Fruit fly (Drosophila melanogaster) whole organism, adult: Measurements from ENCODE around the gene Bre1.

ENCODE experiments used
- CG11617 ChIP-seq: fragments of 200-800 bp; sonication (Bioruptor generic); optimal IDR thresholded peaks from 2 replicates; lab custom pipeline; 2017; ENCODE audit warnings: mild to moderate bottlenecking, missing biosample characterization, missing genetic modification reagents, missing genetic modification characterization
- CG12768 ChIP-seq: fragments of 200-800 bp; sonication (Bioruptor generic); optimal IDR thresholded peaks from 2 replicates; lab custom pipeline; 2017; ENCODE audit warnings: missing biosample characterization, missing genetic modification characterization, mild to moderate bottlenecking, moderate library complexity, missing genetic modification reagents
- CG14711 ChIP-seq: fragments of 200-800 bp; sonication (Bioruptor generic); optimal IDR thresholded peaks from 2 replicates; lab custom pipeline; 2018; ENCODE audit warnings: missing biosample characterization, mild to moderate bottlenecking, missing genetic modification characterization, moderate library complexity
- CG1620 ChIP-seq: fragments of 200-800 bp; sonication (Bioruptor generic); optimal IDR thresholded peaks from 2 replicates; lab custom pipeline; 2016; ENCODE audit warnings: missing biosample characterization, missing genetic modification characterization
- CG33017 ChIP-seq: fragments of 200-800 bp; sonication (Bioruptor generic); optimal IDR thresholded peaks from 2 replicates; lab custom pipeline; 2018; ENCODE audit warnings: missing biosample characterization, mild to moderate bottlenecking, missing genetic modification characterization, moderate library complexity
- CG5204 ChIP-seq: fragments of 200-800 bp; sonication (Bioruptor generic); optimal IDR thresholded peaks from 2 replicates; lab custom pipeline; 2016; ENCODE audit warnings: missing biosample characterization, missing genetic modification characterization
- CG7045 ChIP-seq: fragments of 200-800 bp; sonication (Bioruptor generic); optimal IDR thresholded peaks from 2 replicates; lab custom pipeline; 2017; ENCODE audit warnings: missing biosample characterization, mild to moderate bottlenecking, missing genetic modification characterization
- CG7101 ChIP-seq: fragments of 200-800 bp; sonication (Bioruptor generic); optimal IDR thresholded peaks from 2 replicates; lab custom pipeline; 2018; ENCODE audit warnings: missing biosample characterization, mild to moderate bottlenecking, missing genetic modification characterization, moderate library complexity
- Clk ChIP-seq: fragments of 200-800 bp; sonication (Bioruptor generic); optimal IDR thresholded peaks from 2 replicates; lab custom pipeline; 2017; ENCODE audit warnings: missing biosample characterization, missing genetic modification characterization
- Crg-1 ChIP-seq: fragments of 200-800 bp; sonication (Bioruptor generic); optimal IDR thresholded peaks from 2 replicates; lab custom pipeline; 2016; ENCODE audit warnings: missing biosample characterization, missing genetic modification characterization
- Hr96 ChIP-seq: fragments of 200-800 bp; sonication (Bioruptor generic); optimal IDR thresholded peaks from 2 replicates; lab custom pipeline; 2016; ENCODE audit warnings: missing biosample characterization, missing genetic modification characterization
- Mnt ChIP-seq: fragments of 200-800 bp; sonication (Bioruptor generic); optimal IDR thresholded peaks from 2 replicates; lab custom pipeline; 2016; ENCODE audit warnings: missing biosample characterization, mild to moderate bottlenecking, missing genetic modification characterization
- bab1 ChIP-seq: fragments of 200-800 bp; sonication (Bioruptor generic); optimal IDR thresholded peaks from 3 replicates; lab custom pipeline; 2019; ENCODE audit warnings: missing biosample characterization, mild to moderate bottlenecking, missing genetic modification characterization, moderate library complexity
- cic ChIP-seq: fragments of 200-800 bp; sonication (Bioruptor generic); optimal IDR thresholded peaks from 2 replicates; lab custom pipeline; 2017; ENCODE audit warnings: missing biosample characterization, mild to moderate bottlenecking, missing genetic modification characterization, moderate library complexity
- cnc ChIP-seq, 2 experiments: fragments of >200 bp; optimal IDR thresholded peaks; 2 replicates each; lab custom pipeline; 2017
- kay ChIP-seq: fragments of 200-800 bp; sonication (Bioruptor generic); peaks from one replicate; lab custom pipeline; 2016; ENCODE audit warnings: missing biosample characterization, missing genetic modification characterization, borderline replicate concordance
- ovo ChIP-seq: fragments of 200-800 bp; sonication (Bioruptor generic); optimal IDR thresholded peaks from 2 replicates; lab custom pipeline; 2016; ENCODE audit warnings: missing biosample characterization, missing genetic modification characterization
- pad ChIP-seq: fragments of 200-800 bp; sonication (Bioruptor generic); optimal IDR thresholded peaks from 3 replicates; lab custom pipeline; 2017; ENCODE audit warnings: missing biosample characterization, missing genetic modification characterization, mild to moderate bottlenecking, moderate library complexity, missing genetic modification reagents
- tj ChIP-seq: fragments of 200-800 bp; sonication (Bioruptor generic); optimal IDR thresholded peaks from 3 replicates; lab custom pipeline; 2017; ENCODE audit warnings: missing biosample characterization, mild to moderate bottlenecking, missing genetic modification characterization, moderate library complexity
- toe ChIP-seq: fragments of 200-800 bp; sonication (Bioruptor generic); optimal IDR thresholded peaks from 2 replicates; lab custom pipeline; 2016; ENCODE audit warnings: missing biosample characterization, missing genetic modification characterization

Bre1 gene

DNA sequence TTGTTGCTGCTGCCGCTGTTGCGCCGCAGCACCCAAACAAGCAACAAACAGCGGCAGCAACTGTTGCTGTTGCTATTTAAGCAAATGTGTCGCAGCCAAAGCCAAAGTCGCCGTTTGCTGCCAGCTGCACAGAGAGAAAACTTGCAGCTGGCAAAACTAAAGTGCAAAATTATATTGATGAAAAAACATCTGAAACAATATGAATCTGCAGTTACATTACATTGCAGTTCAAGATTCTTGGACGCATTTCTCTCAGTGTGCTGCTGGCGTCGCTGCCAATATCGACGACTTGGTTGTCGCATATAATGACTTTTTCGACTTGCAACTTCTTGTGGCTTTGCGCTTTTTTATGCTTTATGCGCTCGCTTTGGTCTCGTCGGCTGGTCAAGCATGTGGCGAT, 40.3 kb upstream of the Bre1 start:
- TF ChIP-seq cnc (optimal IDR thresholded peaks at IDR 0.05; lab: Kevin White, UChicago) (no peak), Hr96 (no peak), toe (GFP tag; lab: Kevin White, UChicago) (no peak), tj (GFP tag; lab: Kevin White, UChicago) (no peak), Clk (no peak), ovo (GFP tag; lab: Kevin White, UChicago) (no peak), CG7101 (tag; lab: Kevin White, UChicago) (no peak), CG5204 (no peak), CG7045 (no peak), CG11617 (GFP tag; lab: Kevin White, UChicago) (no peak), Mnt (GFP tag; lab: Kevin White, UChicago) (no peak), kay (no peak), bab1 (GFP tag; lab: Kevin White, UChicago) (no peak), CG12768 (GFP tag; lab: Kevin White, UChicago) (no peak), pad (GFP tag; lab: Kevin White, UChicago) (no peak), CG14711 (tag; lab: Kevin White, UChicago) (no peak), Crg-1 (GFP tag; lab: Kevin White, UChicago) (no peak), cic (no peak), CG1620 (GFP tag; lab: Kevin White, UChicago) (no peak), CG33017 (no peak)

DNA sequence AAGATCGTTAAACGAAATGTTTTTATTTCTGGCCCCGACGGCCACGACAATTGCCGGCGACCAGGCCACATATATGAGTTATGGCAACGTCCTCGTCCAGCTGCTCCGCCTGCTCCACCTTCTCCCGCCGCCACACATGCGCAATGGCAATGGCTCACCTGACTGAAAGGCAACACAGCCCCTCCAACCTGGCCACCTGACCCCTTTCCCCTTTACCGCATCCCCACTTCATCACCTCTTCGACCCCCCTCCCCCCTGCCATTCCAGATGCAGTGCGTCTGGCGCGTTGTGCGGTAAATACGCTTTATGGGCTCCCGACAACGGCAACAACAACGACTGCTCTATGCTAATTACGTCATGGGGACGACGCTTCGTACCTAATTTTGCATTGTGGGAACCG, 39.8 kb upstream of the Bre1 start:
- no peak for TF ChIP-seq Clk
- TF ChIP-seq Crg-1 (GFP tag; lab: Kevin White, UChicago): no peak
- TF ChIP-seq ovo (GFP tag; lab: Kevin White, UChicago): no peak
- TF ChIP-seq Hr96: no peak
- no peak for TF ChIP-seq cnc (optimal IDR thresholded peaks at IDR 0.05; lab: Kevin White, UChicago)
- TF ChIP-seq cic: no peak
- TF ChIP-seq kay: no peak
- no peak for TF ChIP-seq CG1620 (GFP tag; lab: Kevin White, UChicago)
- no peak for TF ChIP-seq tj (GFP tag; lab: Kevin White, UChicago)
- no peak for TF ChIP-seq CG14711 (tag; lab: Kevin White, UChicago)
- no peak for TF ChIP-seq Mnt (GFP tag; lab: Kevin White, UChicago)
- TF ChIP-seq CG7045: no peak
- TF ChIP-seq CG33017: no peak
- no peak for TF ChIP-seq bab1 (GFP tag; lab: Kevin White, UChicago)

DNA sequence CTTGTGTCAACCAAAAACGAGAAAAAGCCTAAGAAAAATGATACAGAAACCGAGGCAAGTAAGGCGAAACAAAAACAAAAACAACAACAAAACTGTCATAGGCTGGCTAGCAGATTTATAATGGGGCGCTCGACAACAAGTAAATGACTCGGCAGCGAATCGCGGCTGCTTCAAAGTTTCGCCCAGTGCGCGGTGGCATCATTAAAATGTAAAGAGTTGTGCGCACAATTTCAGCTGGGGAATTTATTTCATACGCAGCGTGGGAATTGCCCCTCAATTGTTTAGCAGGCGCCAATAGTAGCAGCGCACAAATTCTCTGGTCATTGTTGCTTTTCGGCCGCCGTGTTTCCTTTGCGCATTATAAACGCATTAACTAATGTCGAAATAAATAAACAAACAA, 37.9 kb upstream of the Bre1 start:
- TF ChIP-seq cnc (optimal IDR thresholded peaks at IDR 0.05; lab: Kevin White, UChicago) (no peak), CG5204 (no peak), CG11617 (GFP tag; lab: Kevin White, UChicago) (no peak), pad (GFP tag; lab: Kevin White, UChicago) (no peak), ovo (GFP tag; lab: Kevin White, UChicago) (no peak), Clk (no peak), Hr96 (no peak), CG1620 (GFP tag; lab: Kevin White, UChicago) (no peak), CG7101 (tag; lab: Kevin White, UChicago) (no peak), Mnt (GFP tag; lab: Kevin White, UChicago) (no peak)

DNA sequence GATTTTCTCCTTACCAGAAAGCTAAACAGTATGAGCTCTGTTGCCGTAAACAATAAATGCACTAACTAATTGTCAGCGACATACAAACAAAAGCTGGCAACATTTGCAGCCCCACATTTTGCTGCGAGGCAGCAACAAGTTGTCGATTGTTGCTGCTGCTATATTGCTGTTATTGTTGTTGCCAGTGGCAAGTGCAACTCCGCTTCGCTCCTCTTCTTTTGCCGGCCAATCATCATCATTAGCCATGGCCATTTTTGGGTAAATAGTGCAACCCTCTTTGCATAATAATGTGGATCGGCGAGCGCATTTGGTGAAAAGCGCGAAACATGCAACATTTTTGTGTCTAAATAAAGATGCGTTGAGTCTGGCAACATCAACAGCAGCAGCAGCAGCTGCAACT, 36.7 kb upstream of the Bre1 start:
- no peak for TF ChIP-seq Hr96
- no peak for TF ChIP-seq Clk
- TF ChIP-seq kay: no peak
- no peak for TF ChIP-seq Crg-1 (GFP tag; lab: Kevin White, UChicago)
- TF ChIP-seq CG7101 (tag; lab: Kevin White, UChicago): no peak
- TF ChIP-seq bab1 (GFP tag; lab: Kevin White, UChicago): no peak
- TF ChIP-seq CG33017: no peak
- TF ChIP-seq tj (GFP tag; lab: Kevin White, UChicago): no peak
- no peak for TF ChIP-seq cic

DNA sequence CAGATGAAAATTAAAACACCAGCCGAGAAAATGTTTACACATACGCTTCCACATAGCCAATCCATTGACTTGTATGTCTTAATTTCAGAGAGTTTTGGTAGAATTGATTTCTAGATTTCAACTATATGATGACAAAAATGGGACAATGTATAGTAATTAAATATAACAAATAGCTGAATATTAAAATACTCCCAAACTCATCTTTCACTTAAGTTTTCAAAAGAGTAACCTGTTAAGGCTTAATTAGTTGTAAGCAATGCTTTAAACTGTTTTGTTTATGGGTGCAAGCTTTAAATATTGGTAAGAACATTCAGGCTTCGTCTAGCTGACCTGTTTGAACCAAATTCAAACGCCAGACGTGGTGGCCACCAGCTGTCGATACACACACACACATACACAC, 34.7 kb upstream of the Bre1 start:
- TF ChIP-seq CG12768 (GFP tag; lab: Kevin White, UChicago): no peak
- TF ChIP-seq pad (GFP tag; lab: Kevin White, UChicago): no peak
- TF ChIP-seq bab1 (GFP tag; lab: Kevin White, UChicago): no peak
- TF ChIP-seq CG14711 (tag; lab: Kevin White, UChicago): no peak
- TF ChIP-seq cnc (optimal IDR thresholded peaks at IDR 0.05; lab: Kevin White, UChicago): no peak
- no peak for TF ChIP-seq CG11617 (GFP tag; lab: Kevin White, UChicago)
- no peak for TF ChIP-seq toe (GFP tag; lab: Kevin White, UChicago)
- TF ChIP-seq CG7101 (tag; lab: Kevin White, UChicago): no peak
- TF ChIP-seq cic: no peak
- TF ChIP-seq Mnt (GFP tag; lab: Kevin White, UChicago): no peak
- TF ChIP-seq CG1620 (GFP tag; lab: Kevin White, UChicago): no peak

DNA sequence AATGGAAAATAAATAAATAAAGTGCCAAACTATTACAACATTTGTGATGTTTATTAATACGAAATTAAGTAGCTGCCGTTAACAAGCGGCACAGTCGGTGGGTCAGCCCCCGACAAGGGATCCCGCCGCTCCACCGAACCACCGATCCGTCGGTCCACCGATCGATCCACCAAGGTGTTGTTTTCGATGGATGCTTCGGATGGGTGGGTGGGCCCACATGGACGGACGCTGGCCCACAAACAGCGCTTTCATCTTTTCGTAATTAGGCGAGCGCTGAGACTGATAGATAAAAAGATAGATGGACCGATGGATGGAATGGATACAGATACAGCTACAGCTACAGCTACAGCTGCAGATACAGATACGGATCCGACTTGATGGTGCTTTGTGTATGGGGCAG, 34.3 kb upstream of the Bre1 start:
- TF ChIP-seq kay (no peak), CG1620 (GFP tag; lab: Kevin White, UChicago) (no peak), CG7101 (tag; lab: Kevin White, UChicago) (no peak), cic (no peak), Crg-1 (GFP tag; lab: Kevin White, UChicago) (no peak), CG7045 (no peak), bab1 (GFP tag; lab: Kevin White, UChicago) (no peak), toe (GFP tag; lab: Kevin White, UChicago) (no peak), tj (GFP tag; lab: Kevin White, UChicago) (no peak), CG11617 (GFP tag; lab: Kevin White, UChicago) (no peak), Hr96 (no peak), CG5204 (no peak), pad (GFP tag; lab: Kevin White, UChicago) (no peak)

DNA sequence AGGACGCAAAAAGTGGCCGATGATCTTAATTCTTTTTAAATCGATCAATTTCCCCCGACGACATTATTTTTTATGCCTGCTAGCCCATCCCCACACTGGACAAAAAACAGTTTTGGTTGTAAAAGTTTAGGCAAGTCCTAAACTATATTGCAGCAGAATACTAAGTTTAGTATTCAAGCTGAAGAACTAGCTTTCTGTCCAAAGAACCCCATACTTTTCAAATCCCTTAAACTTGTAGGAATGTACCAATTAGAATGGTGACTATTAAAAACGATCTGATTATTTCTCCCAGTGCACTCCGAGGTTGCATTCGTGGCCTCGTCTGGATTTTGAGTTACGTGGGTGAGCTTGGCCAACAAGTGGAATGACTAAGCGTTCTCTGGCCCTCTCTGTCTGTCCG, 31.5 kb upstream of the Bre1 start:
- TF ChIP-seq Hr96 (no peak), CG14711 (tag; lab: Kevin White, UChicago) (no peak), tj (GFP tag; lab: Kevin White, UChicago) (no peak), ovo (GFP tag; lab: Kevin White, UChicago) (no peak), CG1620 (GFP tag; lab: Kevin White, UChicago) (no peak), CG7045 (no peak), CG33017 (no peak), CG7101 (tag; lab: Kevin White, UChicago) (no peak), Clk (no peak), cic (no peak)
